Worm (Caenorhabditis elegans): ENCODE measurements around the gene tbc-12.

The tbc-12 gene

ce11 chrX:2553433-2553860 lies 21.2 kb upstream of the tbc-12 start:
- peak; percentile 44; the same call in 1 of the 2 replicates for TF ChIP-seq ztf-29 (GFP tag; IDR thresholded peaks at IDR 0.05)
- TF ChIP-seq cog-1 (tag; optimal IDR thresholded peaks at IDR 0.05): peak; percentile 43
- TF ChIP-seq flt-1 (GFP tag; IDR thresholded peaks at IDR 0.05): peak; percentile 53; the same call in 1 of the 2 replicates
- peak; percentile 81 for TF ChIP-seq ztf-23 (GFP tag; IDR thresholded peaks at IDR 0.05)
- TF ChIP-seq tab-1 (GFP tag; IDR thresholded peaks at IDR 0.05): 0 out of 2 replicates have a peak, but pooled peaks have one; percentile 38
- TF ChIP-seq klf-2 (GFP tag; conservative IDR thresholded peaks at IDR 0.05): peak; percentile 79
- TF ChIP-seq ref-1 (GFP tag; conservative IDR thresholded peaks at IDR 0.05): peak; percentile 65
- no peak for TF ChIP-seq med-1 (GFP tag; optimal IDR thresholded peaks at IDR 0.05; ENCODE audit: insufficient read depth)
- TF ChIP-seq T22C8.4 (GFP tag; IDR thresholded peaks at IDR 0.05): 0 out of 2 replicates have a peak, but pooled peaks have one; percentile 22

- TF ChIP-seq klf-2 (GFP tag; conservative IDR thresholded peaks at IDR 0.05): 0 out of 2 replicates have a peak, but pooled peaks have one; percentile 8
- TF ChIP-seq cog-1 (tag; optimal IDR thresholded peaks at IDR 0.05): no peak
- no peak for TF ChIP-seq T22C8.4 (GFP tag; IDR thresholded peaks at IDR 0.05)
- no peak for TF ChIP-seq ztf-23 (GFP tag; IDR thresholded peaks at IDR 0.05)
- no peak for TF ChIP-seq flt-1 (GFP tag; IDR thresholded peaks at IDR 0.05)
- peak; percentile 39; the same call in 1 of the 2 replicates for TF ChIP-seq ztf-29 (GFP tag; IDR thresholded peaks at IDR 0.05)
- TF ChIP-seq ref-1 (GFP tag; conservative IDR thresholded peaks at IDR 0.05): 0 out of 2 replicates have a peak, but pooled peaks have one; percentile 11
- no peak for TF ChIP-seq tab-1 (GFP tag; IDR thresholded peaks at IDR 0.05)
- no peak for TF ChIP-seq med-1 (GFP tag; optimal IDR thresholded peaks at IDR 0.05; ENCODE audit: insufficient read depth)
These were observed 20.0 kb upstream of the tbc-12 start, which contains the start of gene aat-3 for ce11 chrX:2552210-2552674. Gene aat-3, plus strand, starts transcription at chrX:2552260.

ce11 chrX:2551450-2551849 lies 19.2 kb upstream of the tbc-12 start:
- TF ChIP-seq ztf-29 (GFP tag; IDR thresholded peaks at IDR 0.05): no peak
- no peak for TF ChIP-seq flt-1 (GFP tag; IDR thresholded peaks at IDR 0.05)
- no peak for TF ChIP-seq ref-1 (GFP tag; conservative IDR thresholded peaks at IDR 0.05)
- no peak for TF ChIP-seq med-1 (GFP tag; optimal IDR thresholded peaks at IDR 0.05; ENCODE audit: insufficient read depth)
- TF ChIP-seq ztf-23 (GFP tag; IDR thresholded peaks at IDR 0.05): no peak
- no peak for TF ChIP-seq T22C8.4 (GFP tag; IDR thresholded peaks at IDR 0.05)
- TF ChIP-seq klf-2 (GFP tag; conservative IDR thresholded peaks at IDR 0.05): no peak
- no peak for TF ChIP-seq tab-1 (GFP tag; IDR thresholded peaks at IDR 0.05)
- TF ChIP-seq cog-1 (tag; optimal IDR thresholded peaks at IDR 0.05): no peak

- TF ChIP-seq tab-1 (GFP tag; IDR thresholded peaks at IDR 0.05): no peak
- TF ChIP-seq ref-1 (GFP tag; conservative IDR thresholded peaks at IDR 0.05): no peak
- TF ChIP-seq T22C8.4 (GFP tag; IDR thresholded peaks at IDR 0.05): no peak
- TF ChIP-seq flt-1 (GFP tag; IDR thresholded peaks at IDR 0.05): no peak
- no peak for TF ChIP-seq klf-2 (GFP tag; conservative IDR thresholded peaks at IDR 0.05)
- TF ChIP-seq ztf-23 (GFP tag; IDR thresholded peaks at IDR 0.05): no peak
- TF ChIP-seq ztf-29 (GFP tag; IDR thresholded peaks at IDR 0.05): no peak
- no peak for TF ChIP-seq cog-1 (tag; optimal IDR thresholded peaks at IDR 0.05)
- no peak for TF ChIP-seq med-1 (GFP tag; optimal IDR thresholded peaks at IDR 0.05; ENCODE audit: insufficient read depth)
These were observed 18.4 kb upstream of the tbc-12 start for ce11 chrX:2550665-2551064.

- TF ChIP-seq ztf-23 (GFP tag; IDR thresholded peaks at IDR 0.05): peak; percentile 91
- TF ChIP-seq cog-1 (tag; optimal IDR thresholded peaks at IDR 0.05): peak; percentile 91
- TF ChIP-seq flt-1 (GFP tag; IDR thresholded peaks at IDR 0.05): peak; percentile 95
- TF ChIP-seq med-1 (GFP tag; optimal IDR thresholded peaks at IDR 0.05; ENCODE audit: insufficient read depth): peak; percentile 72
- TF ChIP-seq klf-2 (GFP tag; conservative IDR thresholded peaks at IDR 0.05): peak; percentile 77
- TF ChIP-seq ztf-29 (GFP tag; IDR thresholded peaks at IDR 0.05): peak; percentile 90
- TF ChIP-seq T22C8.4 (GFP tag; IDR thresholded peaks at IDR 0.05): peak; percentile 87
- TF ChIP-seq tab-1 (GFP tag; IDR thresholded peaks at IDR 0.05): peak; percentile 91
- peak; percentile 84 for TF ChIP-seq ref-1 (GFP tag; conservative IDR thresholded peaks at IDR 0.05)
These were observed 17.1 kb upstream of the tbc-12 start for ce11 chrX:2549322-2549721.

- no peak for TF ChIP-seq klf-2 (GFP tag; conservative IDR thresholded peaks at IDR 0.05)
- TF ChIP-seq tab-1 (GFP tag; IDR thresholded peaks at IDR 0.05): no peak
- TF ChIP-seq ref-1 (GFP tag; conservative IDR thresholded peaks at IDR 0.05): no peak
- no peak for TF ChIP-seq ztf-29 (GFP tag; IDR thresholded peaks at IDR 0.05)
- TF ChIP-seq ztf-23 (GFP tag; IDR thresholded peaks at IDR 0.05): no peak
- TF ChIP-seq cog-1 (tag; optimal IDR thresholded peaks at IDR 0.05): no peak
- no peak for TF ChIP-seq T22C8.4 (GFP tag; IDR thresholded peaks at IDR 0.05)
- TF ChIP-seq flt-1 (GFP tag; IDR thresholded peaks at IDR 0.05): no peak
- TF ChIP-seq med-1 (GFP tag; optimal IDR thresholded peaks at IDR 0.05; ENCODE audit: insufficient read depth): no peak
These were observed 16.6 kb upstream of the tbc-12 start, which contains the start of gene smvt-1 for ce11 chrX:2548884-2549283. Gene smvt-1, minus strand, starts transcription at chrX:2548984.

- TF ChIP-seq klf-2 (GFP tag; conservative IDR thresholded peaks at IDR 0.05) (no peak), ref-1 (GFP tag; conservative IDR thresholded peaks at IDR 0.05) (no peak), ztf-23 (GFP tag; IDR thresholded peaks at IDR 0.05) (no peak), flt-1 (GFP tag; IDR thresholded peaks at IDR 0.05) (no peak)
These were observed 12.4 kb upstream of the tbc-12 start for ce11 chrX:2544645-2545044.

- TF ChIP-seq ref-1 (GFP tag; conservative IDR thresholded peaks at IDR 0.05): no peak
- TF ChIP-seq tab-1 (GFP tag; IDR thresholded peaks at IDR 0.05): no peak
- no peak for TF ChIP-seq ztf-29 (GFP tag; IDR thresholded peaks at IDR 0.05)
- TF ChIP-seq ztf-23 (GFP tag; IDR thresholded peaks at IDR 0.05): no peak
- TF ChIP-seq med-1 (GFP tag; optimal IDR thresholded peaks at IDR 0.05; ENCODE audit: insufficient read depth): no peak
- TF ChIP-seq klf-2 (GFP tag; conservative IDR thresholded peaks at IDR 0.05): no peak
- no peak for TF ChIP-seq T22C8.4 (GFP tag; IDR thresholded peaks at IDR 0.05)
- TF ChIP-seq cog-1 (tag; optimal IDR thresholded peaks at IDR 0.05): no peak
- no peak for TF ChIP-seq flt-1 (GFP tag; IDR thresholded peaks at IDR 0.05)
These were observed 11.1 kb upstream of the tbc-12 start for ce11 chrX:2543353-2543752.

- TF ChIP-seq klf-2 (GFP tag; conservative IDR thresholded peaks at IDR 0.05) (no peak), ref-1 (GFP tag; conservative IDR thresholded peaks at IDR 0.05) (no peak), tab-1 (GFP tag; IDR thresholded peaks at IDR 0.05) (no peak), T22C8.4 (GFP tag; IDR thresholded peaks at IDR 0.05) (no peak), ztf-29 (GFP tag; IDR thresholded peaks at IDR 0.05) (no peak), ztf-23 (GFP tag; IDR thresholded peaks at IDR 0.05) (no peak), cog-1 (tag; optimal IDR thresholded peaks at IDR 0.05) (no peak), flt-1 (GFP tag; IDR thresholded peaks at IDR 0.05) (no peak), med-1 (GFP tag; optimal IDR thresholded peaks at IDR 0.05; ENCODE audit: insufficient read depth) (no peak)
These were observed 8.8 kb upstream of the tbc-12 start, which contains the start of gene F52H2.3 for ce11 chrX:2541003-2541521. Gene F52H2.3, minus strand, starts transcription at chrX:2541053.

All from whole organism, midembryonic.